Worm (Caenorhabditis elegans): ENCODE data around the gene srd-31.

DNA sequence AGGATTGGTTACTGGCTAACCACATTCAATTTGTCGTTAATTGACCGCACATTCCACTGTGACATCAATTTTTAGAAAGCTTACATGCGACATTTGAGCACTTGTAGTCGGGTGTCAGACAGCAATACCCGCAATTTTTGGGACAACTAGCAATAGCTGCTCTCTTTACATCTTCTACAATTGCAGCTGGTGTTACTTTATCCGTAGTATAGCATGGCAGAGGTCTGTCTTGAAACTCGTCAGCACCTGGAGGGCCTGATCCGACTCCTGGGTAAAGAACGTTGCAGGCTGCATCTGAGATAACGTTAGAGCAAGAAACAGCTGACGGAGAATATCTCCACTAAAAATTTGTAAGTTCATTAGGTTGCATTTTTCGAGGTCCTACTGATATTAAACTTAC lies 4.8 kb upstream of the srd-31 start:
- TF ChIP-seq cey-2 (tag; optimal IDR thresholded peaks at IDR 0.05; ENCODE audit: borderline replicate concordance, insufficient read depth), result no peak
- no peak for TF ChIP-seq lin-29 (GFP tag; IDR thresholded peaks at IDR 0.05)
- TF ChIP-seq ceh-82 (tag; optimal IDR thresholded peaks at IDR 0.05), result no peak
- no peak for TF ChIP-seq jun-1 (tag; optimal IDR thresholded peaks at IDR 0.05)
- no peak for TF ChIP-seq hif-1 (tag; optimal IDR thresholded peaks at IDR 0.05)
- no peak for TF ChIP-seq pha-4 (GFP tag; IDR thresholded peaks at IDR 0.05)
- no peak for TF ChIP-seq pha-4 (tag; optimal IDR thresholded peaks at IDR 0.05)
- TF ChIP-seq fkh-10 (GFP tag; optimal IDR thresholded peaks at IDR 0.05), result no peak
- no peak for TF ChIP-seq egl-27 (tag; optimal IDR thresholded peaks at IDR 0.05)
- no peak for TF ChIP-seq D1046.2 (GFP tag; IDR thresholded peaks at IDR 0.05)
- no peak for TF ChIP-seq mdt-29 (GFP tag; IDR thresholded peaks at IDR 0.05)
- no peak for TF ChIP-seq skn-1 (tag; optimal IDR thresholded peaks at IDR 0.05)
- TF ChIP-seq dpl-1 (GFP tag; optimal IDR thresholded peaks at IDR 0.05), result no peak
- TF ChIP-seq ZK546.5 (tag; optimal IDR thresholded peaks at IDR 0.05), result no peak
- no peak for TF ChIP-seq sdz-12 (GFP tag; optimal IDR thresholded peaks at IDR 0.05)
